Fruit fly (Drosophila melanogaster) Kc167 (cell line): ENCODE data around the gene CG31807.

Source experiments
- h ChIP-seq: fragments of >200 bp; optimal IDR thresholded peaks from 3 replicates; lab custom pipeline; 2018; ENCODE audit warnings: missing external identifiers
- psq ChIP-seq: fragments of >200 bp; optimal IDR thresholded peaks from 2 replicates; lab custom pipeline; 2017; ENCODE audit warnings: missing external identifiers

DNA sequence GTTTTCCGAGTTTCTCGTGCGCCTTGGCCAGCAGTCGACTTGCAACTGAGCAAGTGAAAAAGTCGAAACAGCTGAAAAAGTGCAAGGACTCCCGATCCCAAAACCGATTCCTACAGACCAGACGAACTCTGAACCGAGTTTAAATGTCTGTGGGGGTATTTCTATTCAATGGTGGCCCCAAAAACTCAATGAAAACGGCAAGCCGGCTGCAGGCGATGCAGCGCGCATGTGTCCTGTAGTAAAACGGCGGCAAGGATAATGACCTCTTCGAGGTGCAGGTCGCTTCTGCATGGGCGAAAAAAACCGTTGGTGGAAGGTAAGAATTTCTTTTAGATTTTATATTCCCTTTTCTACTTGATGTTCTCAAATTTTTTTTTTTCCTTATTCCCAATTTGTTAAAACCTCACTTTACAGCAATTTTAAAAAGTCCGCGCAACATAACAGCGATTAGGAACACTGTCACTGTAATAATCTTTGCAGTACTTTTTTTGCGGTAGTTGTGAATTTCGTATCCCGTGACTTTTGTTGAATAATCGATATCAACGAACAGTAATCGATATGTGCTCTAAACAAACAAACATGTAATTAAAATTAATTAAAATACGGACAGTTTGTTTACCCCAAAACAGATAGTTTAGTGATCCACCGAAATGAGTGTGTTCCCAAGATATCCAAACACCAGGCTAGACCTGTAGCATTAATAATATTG, 7.0 kb downstream of the CG31807 start, which contains the start of the genes Trpgamma and her:
- TF ChIP-seq psq (lab: Kevin White, UChicago) (no peak), h (lab: Kevin White, UChicago) (no peak)
